Worm (Caenorhabditis elegans) whole organism, L1 larva: ENCODE measurements around the gene F35H10.10.

Source experiments
- ama-1 ChIP-seq: fragments of 150-350 bp; optimal IDR thresholded peaks from 2 replicates; lab custom pipeline; 2014
- blmp-1 ChIP-seq: fragments of 150-350 bp; optimal IDR thresholded peaks from 2 replicates; lab custom pipeline; 2014; ENCODE audit warnings: missing biosample characterization, missing genetic modification characterization
- grh-1 ChIP-seq: fragments of 200-800 bp; sonication (Bioruptor generic); IDR thresholded peaks from 2 replicates; pipeline ENCODE4 v1.3.6; 2022; ENCODE audit warnings: missing genetic modification reagents, missing genetic modification characterization, missing compliant biosample characterization
- lin-13 ChIP-seq: fragments of 150-350 bp; optimal IDR thresholded peaks from 2 replicates; lab custom pipeline; 2014; ENCODE audit warnings: missing biosample characterization, missing genetic modification reagents, missing genetic modification characterization
- mep-1 ChIP-seq: fragments of 150-350 bp; optimal IDR thresholded peaks from 2 replicates; lab custom pipeline; 2014; ENCODE audit warnings: missing biosample characterization, missing genetic modification characterization
- nhr-12 ChIP-seq: sonication (generic microtip); optimal IDR thresholded peaks from 2 replicates; lab custom pipeline; 2017; ENCODE audit warnings: missing biosample characterization, missing genetic modification characterization
- snpc-4 ChIP-seq: fragments of 150-350 bp; optimal IDR thresholded peaks from 2 replicates; lab custom pipeline; 2014; ENCODE audit warnings: missing biosample characterization, missing genetic modification characterization
- zag-1 ChIP-seq: fragments of 150-350 bp; optimal IDR thresholded peaks from 2 replicates; lab custom pipeline; 2014; ENCODE audit warnings: missing biosample characterization, missing genetic modification characterization

ce11 chrIV:8275232-8275631 is 37.5 kb downstream of the F35H10.10 start, which contains the start of gene K07H8.11:
- no peak for TF ChIP-seq blmp-1 (tag; lab: Kevin White, UChicago)
- no peak for TF ChIP-seq snpc-4
- no peak for TF ChIP-seq ama-1 (lab: Kevin White, UChicago)
- no peak for TF ChIP-seq grh-1
- no peak for TF ChIP-seq mep-1 (tag; lab: Kevin White, UChicago)
- no peak for TF ChIP-seq nhr-12
- no peak for TF ChIP-seq lin-13 (GFP tag; lab: Kevin White, UChicago)
- TF ChIP-seq zag-1 (tag; lab: Kevin White, UChicago), result no peak
